Worm (Caenorhabditis elegans) whole organism, L4/young adult: ENCODE data around the gene hda-11.

Experiments
- W03F9.2 ChIP-seq: fragments of 150-350 bp; optimal IDR thresholded peaks from 2 replicates; lab custom pipeline; 2014; ENCODE audit warnings: missing biosample characterization, missing genetic modification characterization
- dao-5 ChIP-seq: sonication (generic microtip); optimal IDR thresholded peaks from 2 replicates; lab custom pipeline; 2016; ENCODE audit warnings: missing genotype, missing genetic modification characterization, moderate library complexity, missing compliant biosample characterization
- him-1 ChIP-seq: sonication (generic microtip); optimal IDR thresholded peaks from 2 replicates; lab custom pipeline; 2016; ENCODE audit warnings: missing genotype, missing genetic modification reagents, missing genetic modification characterization, missing compliant biosample characterization

hda-11 gene

DNA sequence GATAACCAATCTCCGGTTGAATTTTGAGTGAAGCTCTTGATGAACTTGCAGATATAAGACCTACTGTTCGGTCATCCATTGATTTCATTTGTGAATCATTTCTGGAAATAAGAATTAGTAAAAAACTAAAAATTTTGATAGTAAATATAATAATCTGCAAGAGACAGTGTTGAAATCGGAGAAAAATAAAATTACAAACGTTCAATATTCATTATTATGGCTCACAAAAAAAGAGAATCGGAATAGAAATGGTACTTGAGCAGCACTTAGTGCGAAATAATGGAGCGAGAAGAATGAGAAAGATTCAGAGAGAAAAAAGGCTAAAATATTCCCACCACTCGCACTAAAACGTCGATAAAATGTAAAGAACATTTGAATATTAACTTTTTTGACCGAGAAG, 50.3 kb downstream of the hda-11 start, which contains the start of gene vps-54:
vps-54 (minus strand) TSS at position 101 of the 400 bp plus-strand sequence.
- TF ChIP-seq dao-5 (tag; lab: Kevin White, UChicago) (no peak), W03F9.2 (tag; lab: Kevin White, UChicago) (no peak), him-1 (tag; lab: Kevin White, UChicago) (no peak)
